Worm (Caenorhabditis elegans): ENCODE results near the gene zyg-8.

Gene zyg-8

ce11 chrIII:12061413-12061812, at the start of gene zyg-8:
Gene zyg-8, plus strand, starts transcription at chrIII:12061713.
- TF ChIP-seq fos-1 (tag; optimal IDR thresholded peaks at IDR 0.05), result no peak
- TF ChIP-seq zag-1 (tag; optimal IDR thresholded peaks at IDR 0.05), result no peak
- TF ChIP-seq alr-1 (tag; optimal IDR thresholded peaks at IDR 0.05), result no peak
- TF ChIP-seq lin-39 (tag; optimal IDR thresholded peaks at IDR 0.05), result no peak
- no peak for TF ChIP-seq Y55F3AM.14 (GFP tag; optimal IDR thresholded peaks at IDR 0.05)
- TF ChIP-seq nhr-129 (tag; optimal IDR thresholded peaks at IDR 0.05), result no peak
- no peak for TF ChIP-seq snpc-4 (tag; optimal IDR thresholded peaks at IDR 0.05)
- no peak for TF ChIP-seq nhr-25 (tag; optimal IDR thresholded peaks at IDR 0.05)
- TF ChIP-seq nhr-6 (tag; optimal IDR thresholded peaks at IDR 0.05), result no peak
- TF ChIP-seq ztf-1 (GFP tag; conservative IDR thresholded peaks at IDR 0.05), result no peak

- TF ChIP-seq sem-4 (tag; optimal IDR thresholded peaks at IDR 0.05), result peak; percentile 5
- TF ChIP-seq nhr-25 (tag; optimal IDR thresholded peaks at IDR 0.05), result peak; percentile 52
- peak; percentile 21 for TF ChIP-seq sma-3 (GFP tag; optimal IDR thresholded peaks at IDR 0.05)
- no peak for TF ChIP-seq elt-3 (tag; optimal IDR thresholded peaks at IDR 0.05)
These were observed 48.5 kb upstream of the zyg-8 start for ce11 chrIII:12013054-12013453.

DNA sequence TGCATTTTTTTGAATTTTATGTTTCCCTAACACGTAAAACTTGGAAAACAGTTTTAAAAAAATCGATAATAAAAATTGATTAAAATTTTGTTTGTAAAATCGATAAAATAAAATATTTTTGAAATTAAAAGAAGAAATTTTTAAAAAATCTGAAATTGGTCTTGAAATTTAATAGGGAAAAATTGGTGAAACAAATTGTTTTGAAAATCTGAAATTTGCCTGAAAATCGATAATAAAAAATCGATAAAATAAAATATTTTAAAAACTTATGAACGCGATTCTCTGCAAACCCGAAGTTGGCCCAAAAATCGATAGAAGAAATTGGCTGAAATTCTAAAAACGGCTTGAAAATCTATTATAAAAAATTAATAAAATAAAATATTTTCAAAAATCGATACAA, 47.8 kb upstream of the zyg-8 start:
- TF ChIP-seq nhr-23 (tag; optimal IDR thresholded peaks at IDR 0.05), result no peak
- no peak for TF ChIP-seq ama-1 (optimal IDR thresholded peaks at IDR 0.05)
- no peak for TF ChIP-seq zag-1 (tag; optimal IDR thresholded peaks at IDR 0.05)
- no peak for TF ChIP-seq ztf-11 (tag; optimal IDR thresholded peaks at IDR 0.05)
- TF ChIP-seq unc-55 (GFP tag; optimal IDR thresholded peaks at IDR 0.05), result no peak
- TF ChIP-seq sma-9 (GFP tag; optimal IDR thresholded peaks at IDR 0.05), result no peak
- TF ChIP-seq sma-9 (tag; optimal IDR thresholded peaks at IDR 0.05), result no peak
- no peak for TF ChIP-seq nhr-12 (tag; optimal IDR thresholded peaks at IDR 0.05)
- TF ChIP-seq gmeb-1 (tag; optimal IDR thresholded peaks at IDR 0.05), result no peak
- no peak for TF ChIP-seq nhr-25 (tag; optimal IDR thresholded peaks at IDR 0.05)
- TF ChIP-seq unc-39 (tag; optimal IDR thresholded peaks at IDR 0.05), result no peak
- TF ChIP-seq elt-3 (tag; optimal IDR thresholded peaks at IDR 0.05), result no peak
- TF ChIP-seq lin-13 (GFP tag; optimal IDR thresholded peaks at IDR 0.05), result no peak
- no peak for TF ChIP-seq lin-39 (tag; optimal IDR thresholded peaks at IDR 0.05)
- TF ChIP-seq mdl-1 (tag; optimal IDR thresholded peaks at IDR 0.05), result no peak
- TF ChIP-seq R02D3.7 (tag; optimal IDR thresholded peaks at IDR 0.05), result no peak

ce11 chrIII:12014503-12014902, 47.0 kb upstream of the zyg-8 start:
- TF ChIP-seq nhr-25 (tag; optimal IDR thresholded peaks at IDR 0.05), result peak; percentile 72
- TF ChIP-seq sem-4 (tag; optimal IDR thresholded peaks at IDR 0.05), result peak; percentile 52
- no peak for TF ChIP-seq mbf-1 (tag; optimal IDR thresholded peaks at IDR 0.05)

ce11 chrIII:12015183-12015582, 46.3 kb upstream of the zyg-8 start:
- TF ChIP-seq alr-1 (tag; optimal IDR thresholded peaks at IDR 0.05) (no peak), peb-1 (tag; optimal IDR thresholded peaks at IDR 0.05) (no peak), elt-3 (tag; optimal IDR thresholded peaks at IDR 0.05) (no peak), sem-4 (tag; optimal IDR thresholded peaks at IDR 0.05) (no peak), mbf-1 (tag; optimal IDR thresholded peaks at IDR 0.05) (no peak), lin-13 (GFP tag; optimal IDR thresholded peaks at IDR 0.05) (no peak), crh-2 (tag; optimal IDR thresholded peaks at IDR 0.05) (no peak), aly-2 (tag; optimal IDR thresholded peaks at IDR 0.05) (no peak), nhr-129 (tag; optimal IDR thresholded peaks at IDR 0.05) (no peak), ceh-16 (tag; optimal IDR thresholded peaks at IDR 0.05) (no peak), nhr-6 (tag; optimal IDR thresholded peaks at IDR 0.05) (no peak), ama-1 (optimal IDR thresholded peaks at IDR 0.05) (no peak)

DNA sequence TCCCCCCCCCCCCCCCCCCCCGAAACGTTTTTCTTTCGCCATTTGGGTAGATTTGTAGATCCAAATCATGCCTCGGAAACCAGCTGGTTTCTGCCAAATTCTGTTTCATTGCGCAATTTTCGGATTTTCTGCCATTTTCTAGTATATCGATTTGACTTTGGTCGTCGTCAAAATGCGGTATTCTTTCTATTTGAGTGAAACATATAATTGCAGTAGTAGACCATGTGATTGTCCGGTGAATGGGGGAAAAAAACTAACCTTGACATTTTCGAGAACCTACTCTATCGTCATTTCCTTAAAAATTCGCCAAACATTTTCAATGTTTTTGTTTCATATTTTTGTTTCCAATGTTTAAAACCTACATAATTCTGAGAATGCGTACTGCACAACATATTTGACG, 45.9 kb upstream of the zyg-8 start:
- no peak for TF ChIP-seq F13H6.1 (tag; optimal IDR thresholded peaks at IDR 0.05)
- no peak for TF ChIP-seq unc-62 (GFP tag; optimal IDR thresholded peaks at IDR 0.05)
- no peak for TF ChIP-seq nhr-23 (tag; optimal IDR thresholded peaks at IDR 0.05)
- no peak for TF ChIP-seq egl-27 (tag; optimal IDR thresholded peaks at IDR 0.05)
- no peak for TF ChIP-seq unc-39 (tag; optimal IDR thresholded peaks at IDR 0.05)
- no peak for TF ChIP-seq lin-11 (tag; optimal IDR thresholded peaks at IDR 0.05)
- no peak for TF ChIP-seq nhr-21 (tag; optimal IDR thresholded peaks at IDR 0.05)
- no peak for TF ChIP-seq crh-2 (tag; optimal IDR thresholded peaks at IDR 0.05)
- no peak for TF ChIP-seq ztf-1 (GFP tag; conservative IDR thresholded peaks at IDR 0.05)
- TF ChIP-seq R02D3.7 (tag; optimal IDR thresholded peaks at IDR 0.05), result no peak
- TF ChIP-seq blmp-1 (tag; optimal IDR thresholded peaks at IDR 0.05; ENCODE audit: insufficient read depth), result peak; percentile 17
- peak; percentile 34 for TF ChIP-seq sma-3 (GFP tag; optimal IDR thresholded peaks at IDR 0.05)
- no peak for TF ChIP-seq nhr-12 (tag; optimal IDR thresholded peaks at IDR 0.05)
- TF ChIP-seq mab-5 (tag; optimal IDR thresholded peaks at IDR 0.05), result no peak
- TF ChIP-seq ZK546.5 (tag; optimal IDR thresholded peaks at IDR 0.05), result no peak
- no peak for TF ChIP-seq C34F6.9 (tag; optimal IDR thresholded peaks at IDR 0.05)
- TF ChIP-seq sem-4 (tag; optimal IDR thresholded peaks at IDR 0.05), result no peak
- TF ChIP-seq ceh-82 (tag; optimal IDR thresholded peaks at IDR 0.05), result no peak
- TF ChIP-seq zag-1 (tag; optimal IDR thresholded peaks at IDR 0.05), result no peak
- TF ChIP-seq dmd-4 (tag; optimal IDR thresholded peaks at IDR 0.05), result no peak
- no peak for TF ChIP-seq nhr-77 (tag; optimal IDR thresholded peaks at IDR 0.05)
- TF ChIP-seq lin-13 (GFP tag; optimal IDR thresholded peaks at IDR 0.05), result no peak
- TF ChIP-seq ztf-4 (tag; optimal IDR thresholded peaks at IDR 0.05), result no peak
- TF ChIP-seq ceh-16 (tag; optimal IDR thresholded peaks at IDR 0.05), result no peak
- TF ChIP-seq nhr-10 (tag; optimal IDR thresholded peaks at IDR 0.05), result no peak
- TF ChIP-seq ztf-11 (tag; optimal IDR thresholded peaks at IDR 0.05), result no peak
